Fruit fly (Drosophila melanogaster): Measurements from ENCODE around the gene CG6845.

dm6 chr3L:97823-98222 is 48.4 kb upstream of the CG6845 start:
- no peak for TF ChIP-seq CTCF (optimal IDR thresholded peaks at IDR 0.05)
- no peak for TF ChIP-seq CG8478 (optimal IDR thresholded peaks at IDR 0.05)

Data from S2 (cell line).